Worm (Caenorhabditis elegans) whole organism, L2 larva: ENCODE data around the gene F42A9.6.

Experiments
- nhr-77 ChIP-seq: fragments of 150-350 bp; optimal IDR thresholded peaks from 2 replicates; lab custom pipeline; 2014; ENCODE audit warnings: missing biosample characterization, missing genetic modification characterization
- skn-1 ChIP-seq: sonication (generic microtip); optimal IDR thresholded peaks from 2 replicates; lab custom pipeline; 2017; ENCODE audit warnings: missing biosample characterization, missing genetic modification characterization
- snpc-4 ChIP-seq: fragments of 150-350 bp; optimal IDR thresholded peaks from 2 replicates; lab custom pipeline; 2014; ENCODE audit warnings: missing biosample characterization, missing genetic modification characterization
- unc-55 ChIP-seq: fragments of 150-350 bp; sonication (generic microtip); optimal IDR thresholded peaks from 3 replicates; lab custom pipeline; 2014; ENCODE audit warnings: missing biosample characterization, missing genetic modification reagents, missing genetic modification characterization

DNA sequence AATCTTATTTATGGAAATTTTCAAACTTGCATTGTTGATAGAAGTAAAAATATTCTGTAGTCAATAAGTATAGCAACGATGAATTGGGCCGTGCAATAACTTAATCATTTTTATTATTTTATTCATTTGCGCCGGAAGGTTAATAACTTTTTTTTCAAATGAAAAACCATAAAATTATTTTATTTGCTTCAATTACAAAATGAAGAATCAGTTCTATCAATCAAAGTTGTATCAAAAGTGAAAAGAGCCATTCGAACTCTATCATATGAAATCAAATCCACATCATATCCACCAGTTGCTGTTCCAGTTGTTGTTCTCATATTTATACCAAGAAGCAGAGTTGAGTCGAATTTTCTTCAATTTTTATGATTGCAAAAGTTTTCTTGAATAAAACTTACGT lies 39.5 kb downstream of the F42A9.6 start, which contains the start of gene cyp-33E1:
- TF ChIP-seq skn-1 (tag; lab: Kevin White, UChicago) (no peak), unc-55 (GFP tag; lab: Kevin White, UChicago) (no peak), nhr-77 (tag; lab: Kevin White, UChicago) (no peak), snpc-4 (tag; lab: Kevin White, UChicago) (no peak)
